Worm (Caenorhabditis elegans) whole organism, L2 larva: ENCODE data around the gene W06G6.15.

Experiments used
- F13H6.1 ChIP-seq: sonication (generic microtip); optimal IDR thresholded peaks from 2 replicates; lab custom pipeline; 2016; ENCODE audit warnings: missing genetic modification characterization, missing compliant biosample characterization
- R02D3.7 ChIP-seq: fragments of 150-350 bp; optimal IDR thresholded peaks from 2 replicates; lab custom pipeline; 2014; ENCODE audit warnings: missing biosample characterization, missing genetic modification characterization
- Y55F3AM.14 ChIP-seq: fragments of 200-800 bp; sonication (Bioruptor generic); optimal IDR thresholded peaks from 2 replicates; lab custom pipeline; 2018; ENCODE audit warnings: mild to moderate bottlenecking, missing genetic modification characterization, missing compliant biosample characterization
- ZK546.5 ChIP-seq: sonication (generic microtip); optimal IDR thresholded peaks from 2 replicates; lab custom pipeline; 2017; ENCODE audit warnings: missing biosample characterization, missing genetic modification characterization
- aly-2 ChIP-seq: fragments of 150-350 bp; optimal IDR thresholded peaks from 2 replicates; lab custom pipeline; 2014; ENCODE audit warnings: missing biosample characterization, missing genetic modification characterization
- blmp-1 ChIP-seq: sonication (generic microtip); optimal IDR thresholded peaks from 2 replicates; lab custom pipeline; 2017; ENCODE audit warnings: missing genetic modification characterization, mild to moderate bottlenecking, missing compliant biosample characterization, antibody characterized with exemption, moderate library complexity; ENCODE audit not compliant: insufficient read depth
- ceh-16 ChIP-seq: fragments of 150-350 bp; optimal IDR thresholded peaks from 2 replicates; lab custom pipeline; 2014; ENCODE audit warnings: missing biosample characterization, missing genetic modification characterization
- ceh-82 ChIP-seq: fragments of 150-350 bp; optimal IDR thresholded peaks from 2 replicates; lab custom pipeline; 2014; ENCODE audit warnings: missing biosample characterization, missing genetic modification characterization
- crh-2 ChIP-seq: sonication (generic microtip); optimal IDR thresholded peaks from 2 replicates; lab custom pipeline; 2017; ENCODE audit warnings: missing biosample characterization, missing genetic modification characterization
- egl-27 ChIP-seq: sonication (generic microtip); optimal IDR thresholded peaks from 3 replicates; lab custom pipeline; 2017; ENCODE audit warnings: missing biosample characterization, missing genetic modification reagents, missing genetic modification characterization
- elt-3 ChIP-seq: sonication (generic microtip); optimal IDR thresholded peaks from 2 replicates; lab custom pipeline; 2017; ENCODE audit warnings: missing biosample characterization, missing genetic modification characterization
- fos-1 ChIP-seq: fragments of 150-350 bp; optimal IDR thresholded peaks from 2 replicates; lab custom pipeline; 2014; ENCODE audit warnings: missing biosample characterization, missing genetic modification characterization
- gmeb-1 ChIP-seq: fragments of 150-350 bp; optimal IDR thresholded peaks from 2 replicates; lab custom pipeline; 2014; ENCODE audit warnings: missing biosample characterization, missing genetic modification characterization
- lin-11 ChIP-seq: fragments of 150-350 bp; sonication (generic microtip); optimal IDR thresholded peaks from 2 replicates; lab custom pipeline; 2014; ENCODE audit warnings: missing biosample characterization, missing genetic modification characterization, inconsistent platforms, mixed read lengths
- lin-13 ChIP-seq: fragments of 150-350 bp; optimal IDR thresholded peaks from 2 replicates; lab custom pipeline; 2014; ENCODE audit warnings: missing biosample characterization, missing genetic modification reagents, missing genetic modification characterization
- lin-39 ChIP-seq: fragments of 150-350 bp; optimal IDR thresholded peaks from 2 replicates; lab custom pipeline; 2014; ENCODE audit warnings: missing biosample characterization, missing genetic modification reagents, missing genetic modification characterization
- lsy-2 ChIP-seq, 2 experiments: fragments of 150-350 bp in 1 of 2; sonication (generic microtip) in 1 of 2; optimal IDR thresholded peaks; 2 replicates each; lab custom pipeline; 2014 to 2017; ENCODE audit warnings: missing biosample characterization in 2 of 2, missing genetic modification characterization in 2 of 2
- mbf-1 ChIP-seq: sonication (generic microtip); optimal IDR thresholded peaks from 2 replicates; lab custom pipeline; 2017; ENCODE audit warnings: missing biosample characterization, missing genetic modification characterization
- mdl-1 ChIP-seq, 2 experiments: fragments of 150-350 bp in 1 of 2; sonication (generic microtip) in 1 of 2; optimal IDR thresholded peaks; 2 replicates each; lab custom pipeline; 2017; ENCODE audit warnings: missing biosample characterization in 2 of 2, missing genetic modification characterization in 2 of 2
- nhr-11 ChIP-seq: fragments of 150-350 bp; optimal IDR thresholded peaks from 2 replicates; lab custom pipeline; 2014; ENCODE audit warnings: missing biosample characterization, missing genetic modification characterization
- nhr-12 ChIP-seq: fragments of 150-350 bp; optimal IDR thresholded peaks from 2 replicates; lab custom pipeline; 2014; ENCODE audit warnings: missing biosample characterization, missing genetic modification characterization
- nhr-129 ChIP-seq: fragments of 150-350 bp; optimal IDR thresholded peaks from 2 replicates; lab custom pipeline; 2014; ENCODE audit warnings: missing biosample characterization, missing genetic modification characterization
- nhr-237 ChIP-seq: fragments of 150-350 bp; optimal IDR thresholded peaks from 2 replicates; lab custom pipeline; 2014; ENCODE audit warnings: missing biosample characterization, missing genetic modification characterization
- nhr-25 ChIP-seq: fragments of 150-350 bp; sonication (generic microtip); optimal IDR thresholded peaks from 3 replicates; lab custom pipeline; 2014; ENCODE audit warnings: missing biosample characterization, missing genetic modification characterization
- nhr-6 ChIP-seq: fragments of 150-350 bp; optimal IDR thresholded peaks from 2 replicates; lab custom pipeline; 2014; ENCODE audit warnings: missing biosample characterization, missing genetic modification characterization
- nhr-77 ChIP-seq: fragments of 150-350 bp; optimal IDR thresholded peaks from 2 replicates; lab custom pipeline; 2014; ENCODE audit warnings: missing biosample characterization, missing genetic modification characterization
- sem-4 ChIP-seq: fragments of 150-350 bp; optimal IDR thresholded peaks from 2 replicates; lab custom pipeline; 2014; ENCODE audit warnings: missing biosample characterization, missing genetic modification reagents, missing genetic modification characterization
- sma-3 ChIP-seq: sonication (generic microtip); optimal IDR thresholded peaks from 2 replicates; lab custom pipeline; 2016; ENCODE audit warnings: missing genetic modification reagents, missing genetic modification characterization, missing compliant biosample characterization
- sma-9 ChIP-seq, 2 experiments: fragments of 150-350 bp in 1 of 2; sonication (generic microtip) in 1 of 2; optimal IDR thresholded peaks; 2 replicates each; lab custom pipeline; 2014 to 2016; ENCODE audit warnings: missing genetic modification characterization in 2 of 2, mild to moderate bottlenecking in 1 of 2, missing biosample characterization in 1 of 2, missing compliant biosample characterization in 1 of 2, missing genetic modification reagents in 1 of 2, moderate library complexity in 1 of 2
- unc-39 ChIP-seq: fragments of 150-350 bp; optimal IDR thresholded peaks from 2 replicates; lab custom pipeline; 2014; ENCODE audit warnings: missing biosample characterization, missing genetic modification characterization
- unc-62 ChIP-seq: fragments of 150-350 bp; optimal IDR thresholded peaks from 2 replicates; lab custom pipeline; 2014; ENCODE audit warnings: missing biosample characterization, missing genetic modification reagents, missing genetic modification characterization
- zag-1 ChIP-seq: fragments of 150-350 bp; optimal IDR thresholded peaks from 2 replicates; lab custom pipeline; 2014; ENCODE audit warnings: missing biosample characterization, missing genetic modification characterization
- ztf-4 ChIP-seq: fragments of 150-350 bp; optimal IDR thresholded peaks from 2 replicates; lab custom pipeline; 2014; ENCODE audit warnings: missing biosample characterization, missing genetic modification characterization

W06G6.15 gene

DNA sequence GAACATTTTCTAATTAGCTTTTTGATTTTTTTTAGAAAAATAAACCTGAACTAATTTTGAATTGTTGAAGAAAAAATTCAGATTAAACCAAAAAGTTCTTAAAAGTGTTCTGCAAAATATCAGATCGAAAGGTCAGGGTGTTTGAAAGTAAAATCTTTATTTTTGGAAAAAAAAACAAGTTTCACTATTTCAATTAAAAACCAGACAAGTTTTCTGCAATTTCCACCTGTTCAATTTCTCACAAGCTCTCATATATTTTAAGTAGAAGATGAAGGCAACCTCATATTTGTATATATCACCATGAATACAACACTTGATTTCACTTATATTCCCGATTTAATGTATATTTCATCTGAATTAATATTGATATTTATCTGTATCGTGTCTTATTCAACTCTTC, 32.9 kb downstream of the W06G6.15 start, which contains the start of gene srz-102:
Gene srz-102 (plus strand): TSS at position 301 of the 400 bp plus-strand sequence.
- no peak for TF ChIP-seq lin-11 (tag; lab: Kevin White, UChicago)
- no peak for TF ChIP-seq mdl-1 (tag; optimal IDR thresholded peaks at IDR 0.05; lab: Kevin White, UChicago)
- TF ChIP-seq elt-3: no peak
- no peak for TF ChIP-seq F13H6.1 (tag; lab: Kevin White, UChicago)
- TF ChIP-seq aly-2 (tag; lab: Kevin White, UChicago): no peak
- no peak for TF ChIP-seq egl-27 (tag; lab: Kevin White, UChicago)
- no peak for TF ChIP-seq ztf-4 (tag; lab: Kevin White, UChicago)
- TF ChIP-seq ceh-16: no peak

DNA sequence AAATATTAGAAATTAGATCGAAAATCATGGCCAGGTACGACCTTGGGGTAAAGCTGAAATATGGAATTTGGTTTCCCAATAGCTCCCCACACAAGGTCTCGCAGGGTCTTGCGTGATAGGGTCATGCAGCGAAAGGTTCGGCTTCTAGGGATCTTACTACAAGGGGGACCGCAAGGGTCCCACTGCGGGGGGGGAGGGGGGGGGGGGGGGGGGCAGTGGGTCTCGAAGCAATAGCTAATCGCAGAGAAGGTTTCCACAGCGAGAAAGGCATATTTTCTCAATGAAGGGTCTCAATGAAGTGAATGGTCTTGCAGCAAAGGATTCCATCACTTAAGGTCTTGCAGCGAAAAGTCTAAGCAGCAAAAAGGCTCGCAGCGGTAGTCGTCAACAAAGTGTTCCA, 38.6 kb downstream of the W06G6.15 start:
- TF ChIP-seq nhr-12 (tag; lab: Kevin White, UChicago): no peak
- TF ChIP-seq sma-9 (GFP tag; optimal IDR thresholded peaks at IDR 0.05; lab: Kevin White, UChicago): no peak
- TF ChIP-seq sma-9 (tag; optimal IDR thresholded peaks at IDR 0.05; lab: Kevin White, UChicago): no peak
- no peak for TF ChIP-seq Y55F3AM.14
- no peak for TF ChIP-seq unc-62
- no peak for TF ChIP-seq elt-3
- no peak for TF ChIP-seq crh-2
- no peak for TF ChIP-seq mdl-1 (tag; optimal IDR thresholded peaks at IDR 0.05; lab: Kevin White, UChicago)
- TF ChIP-seq fos-1 (tag; lab: Kevin White, UChicago): no peak
- TF ChIP-seq ZK546.5 (tag; lab: Kevin White, UChicago): no peak
- no peak for TF ChIP-seq unc-39 (tag; lab: Kevin White, UChicago)
- no peak for TF ChIP-seq R02D3.7
- TF ChIP-seq lin-11 (tag; lab: Kevin White, UChicago): no peak
- no peak for TF ChIP-seq sma-3 (GFP tag; lab: Kevin White, UChicago)
- TF ChIP-seq nhr-6: no peak
- TF ChIP-seq aly-2 (tag; lab: Kevin White, UChicago): no peak
- no peak for TF ChIP-seq F13H6.1 (tag; lab: Kevin White, UChicago)
- no peak for TF ChIP-seq sem-4 (tag; lab: Kevin White, UChicago)
- TF ChIP-seq, all 48 proteins: peak for 0

DNA sequence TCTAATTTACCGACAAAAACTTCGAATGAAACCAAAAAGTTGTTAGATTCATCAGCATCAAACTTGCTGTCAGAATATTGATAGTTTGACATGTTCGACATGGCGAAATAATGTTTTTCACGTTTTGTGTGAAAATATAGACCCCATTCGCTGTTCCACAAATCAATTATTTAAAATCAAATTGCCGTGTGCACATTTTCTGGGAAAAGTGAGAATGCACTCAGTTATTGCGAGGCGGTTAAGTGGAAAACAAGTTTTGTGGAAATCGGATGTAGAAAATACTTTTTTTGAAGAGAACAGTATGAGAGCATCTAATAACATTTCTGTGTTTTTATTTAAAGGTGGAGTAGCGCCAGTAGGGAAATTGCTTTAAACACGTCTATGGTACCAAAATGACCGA, 39.4 kb downstream of the W06G6.15 start, which contains the start of gene srw-42:
Gene srw-42 (minus strand): TSS at position 101 of the 400 bp plus-strand sequence.
- no peak for TF ChIP-seq sma-3 (GFP tag; lab: Kevin White, UChicago)
- no peak for TF ChIP-seq gmeb-1 (tag; lab: Kevin White, UChicago)

DNA sequence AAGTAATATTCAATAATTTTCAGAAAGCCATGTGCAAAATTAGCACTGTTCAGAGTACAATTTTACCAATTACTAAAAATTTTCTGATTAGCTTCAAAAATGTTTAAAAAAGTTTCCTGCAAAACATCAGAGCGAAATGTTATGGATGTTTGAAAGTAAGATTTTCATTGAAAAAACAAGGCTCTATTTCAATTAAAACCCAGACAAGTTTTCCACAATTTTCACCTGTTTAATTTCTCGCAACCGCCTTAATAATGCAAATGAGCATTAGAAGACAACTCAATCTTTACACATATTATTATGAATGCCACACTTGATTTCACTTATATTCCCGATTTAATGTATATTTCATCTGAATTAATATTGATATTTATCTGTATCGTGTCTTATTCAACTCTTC, 40.2 kb downstream of the W06G6.15 start, which contains the start of gene srz-101:
Gene srz-101 (plus strand): TSS at position 301 of the 400 bp plus-strand sequence.
- TF ChIP-seq ZK546.5 (tag; lab: Kevin White, UChicago): no peak
- no peak for TF ChIP-seq egl-27 (tag; lab: Kevin White, UChicago)
- no peak for TF ChIP-seq nhr-11 (tag; lab: Kevin White, UChicago)
- TF ChIP-seq mbf-1 (tag; lab: Kevin White, UChicago): no peak
- no peak for TF ChIP-seq nhr-129
- TF ChIP-seq nhr-237 (tag; lab: Kevin White, UChicago): no peak
- no peak for TF ChIP-seq nhr-77 (tag; lab: Kevin White, UChicago)
- no peak for TF ChIP-seq elt-3
- TF ChIP-seq lin-13 (GFP tag; lab: Kevin White, UChicago): no peak
- no peak for TF ChIP-seq crh-2

DNA sequence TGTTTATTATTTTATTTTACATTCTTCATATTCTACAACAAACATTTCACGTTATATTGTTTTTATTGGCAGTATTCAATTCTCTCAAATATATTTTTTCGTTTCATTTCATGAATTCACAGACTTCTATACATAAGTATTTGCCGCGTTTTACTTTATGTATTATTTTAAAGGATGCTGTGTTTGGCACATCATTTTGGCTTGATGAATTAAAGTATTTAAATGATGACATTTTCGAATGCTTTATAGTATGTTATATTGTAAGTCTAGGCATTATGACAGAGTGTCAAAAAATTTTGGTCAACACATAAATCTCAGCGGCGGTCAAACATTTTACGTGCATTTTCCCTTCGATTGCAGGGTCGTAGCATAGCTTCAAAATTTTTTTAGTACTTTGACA, 41.2 kb downstream of the W06G6.15 start:
- TF ChIP-seq lin-39 (no peak), blmp-1 (tag; lab: Kevin White, UChicago) (no peak), mbf-1 (tag; lab: Kevin White, UChicago) (no peak), ceh-16 (no peak), nhr-11 (tag; lab: Kevin White, UChicago) (no peak), lsy-2 (tag; optimal IDR thresholded peaks at IDR 0.05; lab: Kevin White, UChicago) (no peak), nhr-25 (tag; lab: Kevin White, UChicago) (no peak), lin-11 (tag; lab: Kevin White, UChicago) (no peak), zag-1 (tag; lab: Kevin White, UChicago) (no peak), sma-9 (GFP tag; optimal IDR thresholded peaks at IDR 0.05; lab: Kevin White, UChicago) (no peak), sma-9 (tag; optimal IDR thresholded peaks at IDR 0.05; lab: Kevin White, UChicago) (no peak), ceh-82 (tag; lab: Kevin White, UChicago) (no peak)
